Worm (Caenorhabditis elegans) whole organism, late embryonic: ENCODE data around the gene F39G3.5.

Experiments used
- C08G9.2 ChIP-seq: sonication (generic microtip); optimal IDR thresholded peaks from 2 replicates; lab custom pipeline; 2016; ENCODE audit warnings: mild to moderate bottlenecking, missing genetic modification characterization, moderate library complexity, missing compliant biosample characterization
- F13H6.1 ChIP-seq: sonication (generic microtip); optimal IDR thresholded peaks from 2 replicates; lab custom pipeline; 2016; ENCODE audit warnings: missing genetic modification characterization, missing compliant biosample characterization
- ceh-18 ChIP-seq: sonication (generic microtip); optimal IDR thresholded peaks from 2 replicates; lab custom pipeline; 2016; ENCODE audit warnings: missing genetic modification characterization, missing compliant biosample characterization
- ceh-19 ChIP-seq: fragments of 200-800 bp; sonication (Bioruptor generic); optimal IDR thresholded peaks from 2 replicates; lab custom pipeline; 2018; ENCODE audit warnings: mild to moderate bottlenecking, missing genetic modification characterization, missing compliant biosample characterization
- ceh-9 ChIP-seq: sonication (generic microtip); optimal IDR thresholded peaks from 2 replicates; lab custom pipeline; 2016; ENCODE audit warnings: mild to moderate bottlenecking, missing genetic modification characterization, inconsistent platforms, missing compliant biosample characterization
- ets-4 ChIP-seq: sonication (generic microtip); optimal IDR thresholded peaks from 2 replicates; lab custom pipeline; 2016; ENCODE audit warnings: missing genetic modification characterization, missing compliant biosample characterization
- odd-2 ChIP-seq: sonication (generic microtip); optimal IDR thresholded peaks from 2 replicates; lab custom pipeline; 2017; ENCODE audit warnings: antibody characterized with exemption, mild to moderate bottlenecking, missing genetic modification characterization, missing compliant biosample characterization
- pat-9 ChIP-seq: fragments of 200-800 bp; sonication (Bioruptor generic); optimal IDR thresholded peaks from 2 replicates; lab custom pipeline; 2018; ENCODE audit warnings: mild to moderate bottlenecking, missing genetic modification characterization, moderate library complexity, missing compliant biosample characterization
- ref-2 ChIP-seq: sonication (generic microtip); optimal IDR thresholded peaks from 2 replicates; lab custom pipeline; 2016; ENCODE audit warnings: missing genetic modification characterization, missing compliant biosample characterization
- sox-2 ChIP-seq: fragments of 200-800 bp; sonication (Bioruptor generic); IDR thresholded peaks from 2 replicates; pipeline ENCODE4 v1.3.6; 2022; ENCODE audit warnings: missing genetic modification reagents, missing genetic modification characterization, missing compliant biosample characterization

DNA sequence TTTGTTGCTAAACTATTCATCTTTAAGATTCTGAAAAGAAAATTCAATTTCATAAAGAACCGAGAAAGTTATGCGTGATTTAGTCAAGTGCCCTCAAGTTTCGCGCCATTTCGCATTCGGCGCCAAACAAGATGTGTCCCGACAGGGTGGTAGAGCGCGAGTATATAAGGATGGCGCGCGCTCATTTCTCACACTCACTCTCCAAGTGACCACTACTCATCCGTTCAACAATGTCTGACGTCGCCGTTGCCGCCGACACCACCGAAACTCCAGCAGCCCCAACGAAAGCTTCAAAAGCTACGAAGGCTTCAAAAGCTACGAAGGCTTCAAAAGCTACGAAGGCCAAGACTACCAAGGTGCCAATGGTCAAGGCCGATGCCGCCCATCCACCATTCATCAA lies 31.7 kb downstream of the F39G3.5 start, which contains the start of gene hil-4:
- TF ChIP-seq ets-4 (tag; lab: Kevin White, UChicago): no peak
- TF ChIP-seq ref-2 (tag; lab: Kevin White, UChicago): no peak
- no peak for TF ChIP-seq sox-2 (GFP tag; lab: Robert Waterston, UW)
- no peak for TF ChIP-seq ceh-9 (tag; lab: Kevin White, UChicago)
- TF ChIP-seq ceh-19 (GFP tag; lab: Kevin White, UChicago): no peak
- no peak for TF ChIP-seq C08G9.2 (tag; lab: Kevin White, UChicago)
- no peak for TF ChIP-seq ceh-18 (tag; lab: Kevin White, UChicago)
- TF ChIP-seq odd-2 (tag; lab: Kevin White, UChicago): no peak
- TF ChIP-seq pat-9 (tag; lab: Kevin White, UChicago): no peak
- TF ChIP-seq F13H6.1 (tag; lab: Kevin White, UChicago): no peak
